Worm (Caenorhabditis elegans) whole organism, L4/young adult: ENCODE data around the gene C07E3.10.

Experiments
- dao-5 ChIP-seq: sonication (generic microtip); optimal IDR thresholded peaks from 2 replicates; lab custom pipeline; 2016; ENCODE audit warnings: missing genotype, missing genetic modification characterization, moderate library complexity, missing compliant biosample characterization
- him-1 ChIP-seq: sonication (generic microtip); optimal IDR thresholded peaks from 2 replicates; lab custom pipeline; 2016; ENCODE audit warnings: missing genotype, missing genetic modification reagents, missing genetic modification characterization, missing compliant biosample characterization

ce11 chrII:10373536-10374169 is 27.5 kb downstream of the C07E3.10 start:
- TF ChIP-seq him-1 (tag; lab: Kevin White, UChicago) (no peak), dao-5 (no peak)
